Fruit fly (Drosophila melanogaster) whole organism, prepupa: ENCODE results near the gene beat-IIIc.

Source experiments
- Blimp-1 ChIP-seq: fragments of 200-800 bp; sonication (Bioruptor generic); optimal IDR thresholded peaks from 3 replicates; lab custom pipeline; 2017; ENCODE audit warnings: missing biosample characterization, missing genetic modification characterization, mild to moderate bottlenecking, moderate library complexity, missing genetic modification reagents
- CG10631 ChIP-seq: fragments of 200-800 bp; sonication (Bioruptor generic); optimal IDR thresholded peaks from 2 replicates; lab custom pipeline; 2016; ENCODE audit warnings: missing biosample characterization, missing genetic modification characterization
- CG10669 ChIP-seq: fragments of 200-800 bp; sonication (Bioruptor generic); optimal IDR thresholded peaks from 3 replicates; lab custom pipeline; 2018; ENCODE audit warnings: missing biosample characterization, mild to moderate bottlenecking, missing genetic modification characterization, moderate library complexity
- CG11294 ChIP-seq: fragments of 200-800 bp; sonication (Bioruptor generic); IDR thresholded peaks from 2 replicates; pipeline ENCODE4 v1.3.6; 2022; ENCODE audit warnings: missing biosample characterization, missing genetic modification characterization
- CG11762 ChIP-seq: fragments of 200-800 bp; sonication (Bioruptor generic); optimal IDR thresholded peaks from 3 replicates; lab custom pipeline; 2016; ENCODE audit warnings: missing biosample characterization, missing genetic modification characterization; ENCODE audit not compliant: insufficient read depth
- CG11902 ChIP-seq: fragments of 200-800 bp; sonication (Bioruptor generic); optimal IDR thresholded peaks from 3 replicates; lab custom pipeline; 2016; ENCODE audit warnings: missing biosample characterization, missing genetic modification characterization
- CG15336 ChIP-seq: fragments of 200-800 bp; sonication (Bioruptor generic); IDR thresholded peaks from 2 replicates; pipeline ENCODE4 v1.3.6; 2022; ENCODE audit warnings: missing biosample characterization, missing genetic modification characterization
- CG1621 ChIP-seq: fragments of 200-800 bp; sonication (Bioruptor generic); optimal IDR thresholded peaks from 3 replicates; lab custom pipeline; 2018; ENCODE audit warnings: missing biosample characterization, mild to moderate bottlenecking, missing genetic modification characterization
- CG16779 ChIP-seq: fragments of 200-800 bp; sonication (Bioruptor generic); optimal IDR thresholded peaks from 3 replicates; lab custom pipeline; 2017; ENCODE audit warnings: missing biosample characterization, mild to moderate bottlenecking, missing genetic modification characterization
- CG3032 ChIP-seq: fragments of 200-800 bp; optimal IDR thresholded peaks from 2 replicates; lab custom pipeline; 2019; ENCODE audit warnings: missing biosample characterization, mild to moderate bottlenecking, missing genetic modification characterization, moderate library complexity
- CG31627 ChIP-seq: fragments of 200-800 bp; sonication (Bioruptor generic); optimal IDR thresholded peaks from 3 replicates; lab custom pipeline; 2016; ENCODE audit warnings: missing biosample characterization, missing genetic modification characterization
- CG32006 ChIP-seq: fragments of 200-800 bp; sonication (Bioruptor generic); optimal IDR thresholded peaks from 3 replicates; lab custom pipeline; 2017; ENCODE audit warnings: missing biosample characterization, mild to moderate bottlenecking, missing genetic modification characterization
- CG34406 ChIP-seq: fragments of 200-800 bp; sonication (Bioruptor generic); optimal IDR thresholded peaks from 3 replicates; lab custom pipeline; 2016; ENCODE audit warnings: missing biosample characterization, missing genetic modification characterization
- CG3919 ChIP-seq: fragments of 200-800 bp; sonication (Bioruptor generic); optimal IDR thresholded peaks from 3 replicates; lab custom pipeline; 2016; ENCODE audit warnings: missing biosample characterization, missing genetic modification characterization
- CG4318 ChIP-seq: fragments of 200-800 bp; sonication (Bioruptor generic); optimal IDR thresholded peaks from 3 replicates; lab custom pipeline; 2017; ENCODE audit warnings: missing biosample characterization, mild to moderate bottlenecking, missing genetic modification characterization
- CG6163 ChIP-seq: fragments of 200-800 bp; sonication (Bioruptor generic); IDR thresholded peaks from 3 replicates; pipeline ENCODE4 v1.3.6; 2022; ENCODE audit warnings: missing biosample characterization, missing genetic modification characterization
- CG6792 ChIP-seq: fragments of 200-800 bp; sonication (Bioruptor generic); optimal IDR thresholded peaks from 3 replicates; lab custom pipeline; 2016; ENCODE audit warnings: missing biosample characterization, missing genetic modification characterization
- CG6854 ChIP-seq: fragments of 200-800 bp; sonication (Bioruptor generic); optimal IDR thresholded peaks from 2 replicates; lab custom pipeline; 2017; ENCODE audit warnings: missing biosample characterization, mild to moderate bottlenecking, missing genetic modification characterization
- CG7368 ChIP-seq: fragments of 200-800 bp; sonication (Bioruptor generic); optimal IDR thresholded peaks from 3 replicates; lab custom pipeline; 2016; ENCODE audit warnings: missing biosample characterization, missing genetic modification characterization
- CG8119 ChIP-seq: fragments of 200-800 bp; sonication (Bioruptor generic); IDR thresholded peaks from 3 replicates; pipeline ENCODE4 v1.3.6; 2022; ENCODE audit warnings: missing biosample characterization, missing genetic modification characterization
- CG8319 ChIP-seq: fragments of 200-800 bp; sonication (Bioruptor generic); optimal IDR thresholded peaks from 3 replicates; lab custom pipeline; 2016; ENCODE audit warnings: missing biosample characterization, missing genetic modification characterization
- CG8632 ChIP-seq: fragments of 200-800 bp; sonication (Bioruptor generic); optimal IDR thresholded peaks from 3 replicates; lab custom pipeline; 2016; ENCODE audit warnings: missing biosample characterization, missing genetic modification characterization
- CG9139 ChIP-seq: fragments of 200-800 bp; sonication (Bioruptor generic); optimal IDR thresholded peaks from 3 replicates; lab custom pipeline; 2017; ENCODE audit warnings: missing biosample characterization, mild to moderate bottlenecking, missing genetic modification characterization
- Eip75B ChIP-seq: fragments of 200-800 bp; sonication (Bioruptor generic); optimal IDR thresholded peaks from 3 replicates; lab custom pipeline; 2016; ENCODE audit warnings: missing biosample characterization, missing genetic modification characterization
- Eip78C ChIP-seq: fragments of 200-800 bp; sonication (Bioruptor generic); peaks from one replicate; lab custom pipeline; 2016; ENCODE audit warnings: missing biosample characterization, missing genetic modification characterization
- Eip93F ChIP-seq: fragments of 200-800 bp; sonication (Bioruptor generic); optimal IDR thresholded peaks from 2 replicates; lab custom pipeline; 2016; ENCODE audit warnings: missing biosample characterization, mild to moderate bottlenecking, missing genetic modification characterization
- Ets96B ChIP-seq: fragments of 200-800 bp; optimal IDR thresholded peaks from 2 replicates; lab custom pipeline; 2019; ENCODE audit warnings: missing biosample characterization, mild to moderate bottlenecking, missing genetic modification characterization, moderate library complexity
- Gug ChIP-seq: fragments of 200-800 bp; sonication (Bioruptor generic); IDR thresholded peaks from 2 replicates; pipeline ENCODE4 v1.3.6; 2022; ENCODE audit warnings: missing biosample characterization, missing genetic modification characterization
- Hr38 ChIP-seq: sonication (Bioruptor generic); optimal IDR thresholded peaks from 2 replicates; lab custom pipeline; 2016; ENCODE audit warnings: missing biosample characterization, missing genetic modification characterization
- Hr4 ChIP-seq: fragments of 200-800 bp; sonication (Bioruptor generic); optimal IDR thresholded peaks from 3 replicates; lab custom pipeline; 2016; ENCODE audit warnings: missing biosample characterization, missing genetic modification characterization
- Met ChIP-seq: fragments of 200-800 bp; sonication (Bioruptor generic); optimal IDR thresholded peaks from 3 replicates; lab custom pipeline; 2016; ENCODE audit warnings: missing biosample characterization, missing genetic modification characterization
- OdsH ChIP-seq: fragments of 200-800 bp; sonication (Bioruptor generic); optimal IDR thresholded peaks from 3 replicates; lab custom pipeline; 2016; ENCODE audit warnings: missing biosample characterization, missing genetic modification characterization
- Sox102F ChIP-seq: fragments of 200-800 bp; sonication (Bioruptor generic); optimal IDR thresholded peaks from 2 replicates; lab custom pipeline; 2016; ENCODE audit warnings: missing biosample characterization, mild to moderate bottlenecking, missing genetic modification characterization
- Sox14 ChIP-seq: fragments of 200-800 bp; sonication (Bioruptor generic); optimal IDR thresholded peaks from 3 replicates; lab custom pipeline; 2016; ENCODE audit warnings: missing biosample characterization, missing genetic modification characterization
- Sox15 ChIP-seq: fragments of 200-800 bp; sonication (Bioruptor generic); optimal IDR thresholded peaks from 3 replicates; lab custom pipeline; 2016; ENCODE audit warnings: missing biosample characterization, missing genetic modification characterization
- acj6 ChIP-seq: fragments of 200-800 bp; sonication (Bioruptor generic); optimal IDR thresholded peaks from 3 replicates; lab custom pipeline; 2016; ENCODE audit warnings: missing biosample characterization, missing genetic modification characterization
- cyc ChIP-seq: fragments of 200-800 bp; sonication (Bioruptor generic); optimal IDR thresholded peaks from 3 replicates; lab custom pipeline; 2016; ENCODE audit warnings: missing biosample characterization, missing genetic modification characterization
- dac ChIP-seq: fragments of 200-800 bp; sonication (Bioruptor generic); optimal IDR thresholded peaks from 2 replicates; lab custom pipeline; 2017; ENCODE audit warnings: missing biosample characterization, mild to moderate bottlenecking, missing genetic modification characterization
- dsx ChIP-seq: fragments of 200-800 bp; optimal IDR thresholded peaks from 3 replicates; lab custom pipeline; 2019; ENCODE audit warnings: missing biosample characterization, mild to moderate bottlenecking, missing genetic modification characterization, moderate library complexity; ENCODE audit not compliant: poor library complexity, severe bottlenecking
- eg ChIP-seq: fragments of 200-800 bp; sonication (Bioruptor generic); IDR thresholded peaks from 3 replicates; pipeline ENCODE4 v1.3.6; 2022; ENCODE audit warnings: missing biosample characterization, missing genetic modification characterization
- esn ChIP-seq: fragments of 200-800 bp; sonication (Bioruptor generic); optimal IDR thresholded peaks from 2 replicates; lab custom pipeline; 2016; ENCODE audit warnings: missing biosample characterization, mild to moderate bottlenecking, missing genetic modification characterization, moderate library complexity
- fd59A ChIP-seq: fragments of 200-800 bp; sonication (Bioruptor generic); optimal IDR thresholded peaks from 2 replicates; lab custom pipeline; 2017; ENCODE audit warnings: missing biosample characterization, mild to moderate bottlenecking, missing genetic modification characterization, missing genetic modification reagents
- fd85E ChIP-seq: fragments of 200-800 bp; sonication (Bioruptor generic); optimal IDR thresholded peaks from 3 replicates; lab custom pipeline; 2016; ENCODE audit warnings: missing biosample characterization, missing genetic modification characterization
- fkh ChIP-seq: fragments of 200-800 bp; sonication (Bioruptor generic); optimal IDR thresholded peaks from 3 replicates; lab custom pipeline; 2017; ENCODE audit warnings: missing biosample characterization, mild to moderate bottlenecking, missing genetic modification characterization, moderate library complexity
- lz ChIP-seq: fragments of 200-800 bp; sonication (Bioruptor generic); optimal IDR thresholded peaks from 3 replicates; lab custom pipeline; 2016; ENCODE audit warnings: missing biosample characterization, missing genetic modification characterization
- net ChIP-seq: fragments of 200-800 bp; sonication (Bioruptor generic); optimal IDR thresholded peaks from 3 replicates; lab custom pipeline; 2016; ENCODE audit warnings: missing biosample characterization, missing genetic modification characterization
- pdm3 ChIP-seq: fragments of 200-800 bp; sonication (Bioruptor generic); optimal IDR thresholded peaks from 3 replicates; lab custom pipeline; 2016; ENCODE audit warnings: missing biosample characterization, missing genetic modification characterization
- salr ChIP-seq, 2 experiments: fragments of 200-800 bp; sonication (Bioruptor generic); optimal IDR thresholded peaks; 3 replicates each; lab custom pipeline; 2016 to 2018; ENCODE audit warnings: missing biosample characterization in 2 of 2, missing genetic modification characterization in 2 of 2, mild to moderate bottlenecking in 1 of 2
- spab ChIP-seq: fragments of 200-800 bp; sonication (Bioruptor generic); optimal IDR thresholded peaks from 2 replicates; lab custom pipeline; 2017; ENCODE audit warnings: missing biosample characterization, mild to moderate bottlenecking, missing genetic modification characterization, missing genetic modification reagents
- ss ChIP-seq, 2 experiments: fragments of 200-800 bp; sonication (Bioruptor generic); optimal IDR thresholded peaks; 2 replicates in 1 of 2; 3 replicates in 1 of 2; lab custom pipeline; 2017 to 2018; ENCODE audit warnings: mild to moderate bottlenecking in 2 of 2, missing biosample characterization in 2 of 2, missing genetic modification characterization in 2 of 2, moderate library complexity in 1 of 2
- svp ChIP-seq: fragments of 200-800 bp; sonication (Bioruptor generic); peaks from one replicate; lab custom pipeline; 2016; ENCODE audit warnings: missing biosample characterization, missing genetic modification characterization
- vri ChIP-seq: fragments of 200-800 bp; sonication (Bioruptor generic); optimal IDR thresholded peaks from 3 replicates; lab custom pipeline; 2016; ENCODE audit warnings: missing biosample characterization, mild to moderate bottlenecking, missing genetic modification characterization

Gene beat-IIIc

DNA sequence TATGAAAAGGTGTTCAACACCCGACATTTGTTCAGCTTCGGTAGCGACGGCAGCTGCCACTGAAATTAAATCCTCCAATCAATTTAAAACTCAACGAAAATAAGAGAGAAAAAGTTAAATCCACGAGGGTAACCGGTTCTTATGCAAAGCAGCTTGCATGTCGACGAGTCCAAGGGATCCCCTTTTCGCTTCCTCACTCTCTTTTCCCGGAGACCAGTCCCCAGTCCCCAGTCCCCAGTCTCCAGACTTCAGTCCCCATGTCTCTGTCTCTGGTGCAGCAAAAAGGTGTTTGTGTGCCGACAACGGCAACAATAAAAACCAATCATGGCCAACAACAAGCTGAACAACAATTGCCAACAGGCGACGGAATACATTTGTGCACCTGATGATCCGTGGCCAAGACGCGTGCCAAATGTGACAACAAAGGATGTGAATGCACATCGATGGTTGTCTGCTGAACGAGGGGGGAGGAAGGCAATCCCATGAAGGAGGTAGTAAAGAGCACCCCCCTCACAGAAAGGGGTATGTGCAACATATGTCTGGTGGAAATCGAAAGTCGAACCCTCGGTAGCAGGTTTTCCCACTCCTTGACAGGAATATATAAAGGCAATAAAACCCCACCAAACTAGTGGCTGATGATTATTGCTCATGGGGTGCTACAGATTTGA is 7.7 kb upstream of the beat-IIIc start:
- no peak for TF ChIP-seq Sox15
- TF ChIP-seq Gug (GFP tag; lab: Robert Waterston, UW) = no peak
- TF ChIP-seq svp (GFP tag; lab: Kevin White, UChicago) = no peak
- TF ChIP-seq OdsH (GFP tag; lab: Kevin White, UChicago) = no peak
- TF ChIP-seq CG3919 (GFP tag; lab: Kevin White, UChicago) = no peak
- TF ChIP-seq CG16779 = no peak
- TF ChIP-seq CG7368 (GFP tag; lab: Kevin White, UChicago) = no peak
- TF ChIP-seq CG10669 (GFP tag; lab: Kevin White, UChicago) = no peak
- no peak for TF ChIP-seq CG11294 (GFP tag; lab: Robert Waterston, UW)
- no peak for TF ChIP-seq CG31627 (GFP tag; lab: Kevin White, UChicago)
- TF ChIP-seq fd85E (GFP tag; lab: Kevin White, UChicago) = no peak
- TF ChIP-seq Eip75B (GFP tag; lab: Kevin White, UChicago) = no peak
- no peak for TF ChIP-seq fkh (GFP tag; lab: Kevin White, UChicago)
- TF ChIP-seq vri = peak; percentile 31
- no peak for TF ChIP-seq CG3032 (tag; lab: Kevin White, UChicago)
- no peak for TF ChIP-seq lz (GFP tag; lab: Kevin White, UChicago)
- peak; percentile 17 for TF ChIP-seq CG1621 (tag; lab: Kevin White, UChicago)
- peak; percentile 15 for TF ChIP-seq Sox102F (GFP tag; lab: Kevin White, UChicago)
- TF ChIP-seq Hr38 (GFP tag; lab: Kevin White, UChicago) = no peak
- TF ChIP-seq Hr4 (GFP tag; lab: Kevin White, UChicago) = no peak
- no peak for TF ChIP-seq Eip93F
- TF ChIP-seq CG11762 (GFP tag; lab: Kevin White, UChicago) = no peak
- TF ChIP-seq fd59A (GFP tag; lab: Kevin White, UChicago) = no peak
- no peak for TF ChIP-seq CG11902 (GFP tag; lab: Kevin White, UChicago)
- TF ChIP-seq Ets96B = no peak
- no peak for TF ChIP-seq Met (GFP tag; lab: Kevin White, UChicago)
- no peak for TF ChIP-seq CG8119 (GFP tag; lab: Robert Waterston, UW)
- TF ChIP-seq salr (GFP tag; optimal IDR thresholded peaks at IDR 0.05; lab: Kevin White, UChicago) = no peak
- peak; percentile 58 for TF ChIP-seq Eip78C (GFP tag; lab: Kevin White, UChicago)
- TF ChIP-seq pdm3 (GFP tag; lab: Kevin White, UChicago) = no peak
- no peak for TF ChIP-seq CG6854
- no peak for TF ChIP-seq CG15336 (GFP tag; lab: Robert Waterston, UW)
- TF ChIP-seq CG8319 = no peak
- no peak for TF ChIP-seq CG8632 (GFP tag; lab: Kevin White, UChicago)
- peak; percentile 8 to 79 for TF ChIP-seq ss (GFP tag; optimal IDR thresholded peaks at IDR 0.05; lab: Kevin White, UChicago)
- TF ChIP-seq spab (GFP tag; lab: Kevin White, UChicago) = no peak
- TF ChIP-seq CG9139 (GFP tag; lab: Kevin White, UChicago) = no peak
- TF ChIP-seq acj6 = no peak
- TF ChIP-seq CG34406 (GFP tag; lab: Kevin White, UChicago) = no peak
- TF ChIP-seq CG32006 (GFP tag; lab: Kevin White, UChicago) = no peak
- TF ChIP-seq eg = no peak
- TF ChIP-seq CG6163 = peak; percentile 47; the same call in 1 of the 3 replicates
- TF ChIP-seq net = no peak
- no peak for TF ChIP-seq CG10631 (GFP tag; lab: Kevin White, UChicago)
- TF ChIP-seq Sox14 (GFP tag; lab: Kevin White, UChicago) = no peak
- no peak for TF ChIP-seq esn (GFP tag; lab: Kevin White, UChicago)
- TF ChIP-seq dsx = peak; percentile 31
- no peak for TF ChIP-seq CG6792
- TF ChIP-seq CG4318 = no peak
- TF ChIP-seq Blimp-1 (GFP tag; lab: Kevin White, UChicago) = peak; percentile 52
- TF ChIP-seq cyc = no peak
- no peak for TF ChIP-seq dac (GFP tag; lab: Kevin White, UChicago)
